Fruit fly (Drosophila melanogaster): Measurements from ENCODE around the gene CG42747.

CG42747 gene

DNA sequence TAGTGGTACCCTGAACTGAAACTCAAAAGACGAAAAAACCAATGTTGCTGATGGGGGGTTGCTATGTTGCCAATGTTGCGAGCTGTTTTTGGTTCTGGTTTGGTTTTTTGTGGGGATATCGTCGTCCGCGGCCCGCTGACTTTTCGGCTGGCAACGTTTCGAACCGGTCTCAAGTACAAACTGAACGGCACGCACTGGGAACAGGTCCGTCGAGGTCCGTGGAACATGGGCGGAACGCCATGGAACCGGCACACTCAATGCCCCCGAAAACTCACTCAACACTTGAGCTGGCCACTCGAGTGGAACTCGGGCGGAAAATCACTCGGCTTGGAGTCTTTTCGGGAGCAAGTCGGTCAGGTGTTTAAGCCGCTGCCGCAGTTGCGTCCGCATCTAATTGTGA is 48.2 kb upstream of the CG42747 start, which contains the start of gene CG13300 (continued):
- TF ChIP-seq tna (GFP tag; IDR thresholded peaks at IDR 0.05; ENCODE audit: partially characterized antibody): peak; percentile 58; the same call in 1 of the 2 replicates
- TF ChIP-seq CG13624 (GFP tag; optimal IDR thresholded peaks at IDR 0.05): no peak
- TF ChIP-seq CG9876 (GFP tag; optimal IDR thresholded peaks at IDR 0.05): no peak
- TF ChIP-seq Xbp1 (GFP tag; optimal IDR thresholded peaks at IDR 0.05): no peak
- no peak for TF ChIP-seq lmd (GFP tag; IDR thresholded peaks at IDR 0.05)
- no peak for TF ChIP-seq Blimp-1 (GFP tag; optimal IDR thresholded peaks at IDR 0.05)
- TF ChIP-seq B-H1 (GFP tag; IDR thresholded peaks at IDR 0.05): no peak
- TF ChIP-seq D19A (tag; optimal IDR thresholded peaks at IDR 0.05): no peak
- no peak for TF ChIP-seq Hey (tag; optimal IDR thresholded peaks at IDR 0.05)
- no peak for TF ChIP-seq Nf-YB (GFP tag; optimal IDR thresholded peaks at IDR 0.05)
- no peak for TF ChIP-seq en (GFP tag; optimal IDR thresholded peaks at IDR 0.05)
- no peak for TF ChIP-seq CkIIα-i1 (GFP tag; IDR thresholded peaks at IDR 0.05)
- TF ChIP-seq Asciz (GFP tag; optimal IDR thresholded peaks at IDR 0.05): no peak
- no peak for TF ChIP-seq sc (optimal IDR thresholded peaks at IDR 0.05)
- TF ChIP-seq sc (GFP tag; optimal IDR thresholded peaks at IDR 0.05): no peak
- TF ChIP-seq CG1233 (GFP tag; optimal IDR thresholded peaks at IDR 0.05): no peak
- no peak for TF ChIP-seq CG7987 (GFP tag; optimal IDR thresholded peaks at IDR 0.05)
- TF ChIP-seq cg (GFP tag; optimal IDR thresholded peaks at IDR 0.05): no peak
- TF ChIP-seq fd96Cb (tag; optimal IDR thresholded peaks at IDR 0.05): no peak
- peak; percentile 1 for TF ChIP-seq pros (GFP tag; optimal IDR thresholded peaks at IDR 0.05)
- no peak for TF ChIP-seq CG30020 (tag; optimal IDR thresholded peaks at IDR 0.05)
- no peak for TF ChIP-seq ato (GFP tag; IDR thresholded peaks at IDR 0.05; ENCODE audit: partially characterized antibody)
- no peak for TF ChIP-seq org-1 (GFP tag; optimal IDR thresholded peaks at IDR 0.05)
- no peak for TF ChIP-seq grn (GFP tag; optimal IDR thresholded peaks at IDR 0.05)
- TF ChIP-seq salm (tag; optimal IDR thresholded peaks at IDR 0.05): no peak
- no peak for TF ChIP-seq CG43689 (GFP tag; IDR thresholded peaks at IDR 0.05)
- TF ChIP-seq tin (GFP tag; optimal IDR thresholded peaks at IDR 0.05): no peak
- no peak for TF ChIP-seq CG13424 (tag; optimal IDR thresholded peaks at IDR 0.05)
- no peak for TF ChIP-seq Sox102F (GFP tag; optimal IDR thresholded peaks at IDR 0.05)
- TF ChIP-seq Sry-δ (GFP tag; optimal IDR thresholded peaks at IDR 0.05): no peak
- no peak for TF ChIP-seq klu (GFP tag; IDR thresholded peaks at IDR 0.05)
- TF ChIP-seq CG8924 (tag; optimal IDR thresholded peaks at IDR 0.05): peak; percentile 10
- TF ChIP-seq pfk (GFP tag; optimal IDR thresholded peaks at IDR 0.05): peak; percentile 99
- TF ChIP-seq CG7556 (GFP tag; optimal IDR thresholded peaks at IDR 0.05): no peak
- TF ChIP-seq wek (GFP tag; optimal IDR thresholded peaks at IDR 0.05): peak; percentile 56
- TF ChIP-seq Sox100B (GFP tag; optimal IDR thresholded peaks at IDR 0.05): no peak
- TF ChIP-seq Elba2 (GFP tag; optimal IDR thresholded peaks at IDR 0.05): no peak
- TF ChIP-seq Bgb (GFP tag; IDR thresholded peaks at IDR 0.05; ENCODE audit: partially characterized antibody): peak; percentile 78; the same call in 1 of the 2 replicates
- TF ChIP-seq Antp (GFP tag; optimal IDR thresholded peaks at IDR 0.05): no peak
- no peak for TF ChIP-seq Rfx (GFP tag; IDR thresholded peaks at IDR 0.05)
- TF ChIP-seq Atf6 (GFP tag; IDR thresholded peaks at IDR 0.05): no peak
- TF ChIP-seq phol (tag; optimal IDR thresholded peaks at IDR 0.05): no peak
- no peak for TF ChIP-seq CG12744 (GFP tag; optimal IDR thresholded peaks at IDR 0.05)
- TF ChIP-seq pum (GFP tag; optimal IDR thresholded peaks at IDR 0.05): no peak
- no peak for TF ChIP-seq ERR (GFP tag; optimal IDR thresholded peaks at IDR 0.05)
- TF ChIP-seq knrl (GFP tag; IDR thresholded peaks at IDR 0.05; ENCODE audit: partially characterized antibody): 0 out of 3 replicates have a peak, but pooled peaks have one; percentile 22
- TF ChIP-seq CG7928 (GFP tag; optimal IDR thresholded peaks at IDR 0.05): no peak
- no peak for TF ChIP-seq CG9727 (GFP tag; optimal IDR thresholded peaks at IDR 0.05)
- no peak for TF ChIP-seq CG14965 (GFP tag; optimal IDR thresholded peaks at IDR 0.05; ENCODE audit: borderline replicate concordance)
- TF ChIP-seq gfzf (GFP tag; optimal IDR thresholded peaks at IDR 0.05): no peak
- TF ChIP-seq ab (GFP tag; optimal IDR thresholded peaks at IDR 0.05): no peak
